Worm (Caenorhabditis elegans) whole organism, early embryonic: ENCODE data around the gene ZK616.1.
A peak's percentile ranks its signal among the peaks of the same experiment; 100 is the strongest.

Source experiments
- B0310.2 ChIP-seq: sonication (generic microtip); optimal IDR thresholded peaks from 2 replicates; lab custom pipeline; 2016; ENCODE audit warnings: mild to moderate bottlenecking, missing genetic modification characterization, missing compliant biosample characterization
- F13C5.2 ChIP-seq: sonication (generic microtip); optimal IDR thresholded peaks from 2 replicates; lab custom pipeline; 2017; ENCODE audit warnings: mild to moderate bottlenecking, missing genetic modification characterization, inconsistent platforms, missing compliant biosample characterization
- aly-1 ChIP-seq: sonication (generic microtip); optimal IDR thresholded peaks from 2 replicates; lab custom pipeline; 2016; ENCODE audit warnings: missing genetic modification characterization, missing compliant biosample characterization
- ama-1 ChIP-seq: fragments of 150-350 bp; optimal IDR thresholded peaks from 2 replicates; lab custom pipeline; 2014
- ceh-13 ChIP-seq: fragments of 200-800 bp; sonication (Bioruptor generic); optimal IDR thresholded peaks from 2 replicates; lab custom pipeline; 2018; ENCODE audit warnings: mild to moderate bottlenecking, missing genetic modification characterization, missing compliant biosample characterization
- ceh-36 ChIP-seq: sonication (generic microtip); optimal IDR thresholded peaks from 2 replicates; lab custom pipeline; 2016; ENCODE audit warnings: missing genetic modification characterization, inconsistent platforms, missing compliant biosample characterization
- ets-7 ChIP-seq: sonication (generic microtip); optimal IDR thresholded peaks from 2 replicates; lab custom pipeline; 2016; ENCODE audit warnings: missing genotype, missing genetic modification characterization, missing compliant biosample characterization
- flt-1 ChIP-seq: fragments of 200-800 bp; sonication (Bioruptor generic); IDR thresholded peaks from 2 replicates; pipeline ENCODE4 v1.3.6; 2022; ENCODE audit warnings: missing genetic modification characterization, missing compliant biosample characterization
- hmbx-1 ChIP-seq: sonication (generic microtip); optimal IDR thresholded peaks from 2 replicates; lab custom pipeline; 2016; ENCODE audit warnings: mild to moderate bottlenecking, missing genetic modification characterization, missing compliant biosample characterization
- hmg-4 ChIP-seq: fragments of 200-800 bp; sonication (Bioruptor generic); optimal IDR thresholded peaks from 2 replicates; lab custom pipeline; 2018; ENCODE audit warnings: mild to moderate bottlenecking, missing genetic modification characterization, missing compliant biosample characterization
- hnd-1 ChIP-seq: sonication (generic microtip); optimal IDR thresholded peaks from 2 replicates; lab custom pipeline; 2016; ENCODE audit warnings: missing genetic modification characterization, missing compliant biosample characterization
- pes-1 ChIP-seq: fragments of 200-800 bp; sonication (Bioruptor generic); IDR thresholded peaks from 2 replicates; pipeline ENCODE4 v1.3.6; 2022; ENCODE audit warnings: missing genetic modification reagents, missing genetic modification characterization, missing compliant biosample characterization
- scrt-1 ChIP-seq: fragments of 200-800 bp; sonication (Bioruptor generic); IDR thresholded peaks from 2 replicates; pipeline ENCODE4 v1.3.6; 2022; ENCODE audit warnings: missing genetic modification characterization, missing compliant biosample characterization
- sea-1 ChIP-seq: fragments of 200-800 bp; sonication (Bioruptor generic); conservative IDR thresholded peaks from 2 replicates; pipeline ENCODE4 v1.3.6; 2022; ENCODE audit warnings: missing genetic modification characterization, missing compliant biosample characterization
- tbx-11 ChIP-seq: fragments of 200-800 bp; sonication (Bioruptor generic); IDR thresholded peaks from 2 replicates; pipeline ENCODE4 v1.3.6; 2022; ENCODE audit warnings: missing genetic modification characterization, missing compliant biosample characterization
- tbx-37 ChIP-seq: fragments of 200-800 bp; sonication (Bioruptor generic); conservative IDR thresholded peaks from 2 replicates; pipeline ENCODE4 v1.3.6; 2022; ENCODE audit warnings: missing genetic modification reagents, missing genetic modification characterization, missing compliant biosample characterization
- tra-4 ChIP-seq: sonication (generic microtip); optimal IDR thresholded peaks from 2 replicates; lab custom pipeline; 2017; ENCODE audit warnings: missing genetic modification characterization, missing compliant biosample characterization

The ZK616.1 gene

ce11 chrIV:5368860-5369259 is 31.8 kb upstream of the ZK616.1 start:
- TF ChIP-seq tbx-37 (GFP tag; lab: Robert Waterston, UW), result no peak
- TF ChIP-seq aly-1, result peak; percentile 33
- no peak for TF ChIP-seq ets-7 (tag; lab: Kevin White, UChicago)
- no peak for TF ChIP-seq tra-4
- TF ChIP-seq pes-1 (GFP tag; lab: Robert Waterston, UW), result no peak
- no peak for TF ChIP-seq hmbx-1 (tag; lab: Kevin White, UChicago)

ce11 chrIV:5369414-5369813 is 31.3 kb upstream of the ZK616.1 start, which contains the start of gene F41H10.3:
Gene F41H10.3, plus strand, starts transcription at chrIV:5369801.
- TF ChIP-seq ama-1 (lab: Kevin White, UChicago), result no peak
- no peak for TF ChIP-seq tbx-37 (GFP tag; lab: Robert Waterston, UW)
- no peak for TF ChIP-seq ets-7 (tag; lab: Kevin White, UChicago)
- no peak for TF ChIP-seq hnd-1
- no peak for TF ChIP-seq scrt-1 (GFP tag; lab: Robert Waterston, UW)
- TF ChIP-seq hmbx-1 (tag; lab: Kevin White, UChicago), result no peak
- TF ChIP-seq ceh-36, result no peak
- TF ChIP-seq hmg-4, result no peak
- TF ChIP-seq ceh-13 (GFP tag; lab: Kevin White, UChicago), result no peak
- no peak for TF ChIP-seq B0310.2
- no peak for TF ChIP-seq flt-1 (GFP tag; lab: Robert Waterston, UW)
- TF ChIP-seq pes-1 (GFP tag; lab: Robert Waterston, UW), result no peak
- no peak for TF ChIP-seq tbx-11 (GFP tag; lab: Robert Waterston, UW)
- TF ChIP-seq sea-1 (GFP tag; lab: Robert Waterston, UW), result no peak

- TF ChIP-seq sea-1 (GFP tag; lab: Robert Waterston, UW) (peak; percentile 53; the same call in 1 of the 2 replicates), tbx-11 (GFP tag; lab: Robert Waterston, UW) (0 out of 2 replicates have a peak, but pooled peaks have one; percentile 45), B0310.2 (no peak), tbx-37 (GFP tag; lab: Robert Waterston, UW) (0 out of 2 replicates have a peak, but pooled peaks have one; percentile 32), aly-1 (no peak), hnd-1 (peak; percentile 25), ama-1 (lab: Kevin White, UChicago) (no peak), flt-1 (GFP tag; lab: Robert Waterston, UW) (peak; percentile 52; the same call in 1 of the 2 replicates), ceh-13 (GFP tag; lab: Kevin White, UChicago) (peak; percentile 39), pes-1 (GFP tag; lab: Robert Waterston, UW) (peak; percentile 81), F13C5.2 (tag; lab: Kevin White, UChicago) (peak; percentile 72), scrt-1 (GFP tag; lab: Robert Waterston, UW) (0 out of 2 replicates have a peak, but pooled peaks have one; percentile 33), tra-4 (no peak), ets-7 (tag; lab: Kevin White, UChicago) (peak; percentile 56), ceh-36 (no peak), hmg-4 (peak; percentile 9), hmbx-1 (tag; lab: Kevin White, UChicago) (peak; percentile 2)
These were observed 29.8 kb upstream of the ZK616.1 start for ce11 chrIV:5370914-5371313.

ce11 chrIV:5374321-5374720 is 26.4 kb upstream of the ZK616.1 start:
- TF ChIP-seq ets-7 (tag; lab: Kevin White, UChicago), result no peak
- TF ChIP-seq tra-4, result no peak
- TF ChIP-seq B0310.2, result no peak
- no peak for TF ChIP-seq ceh-36
- TF ChIP-seq F13C5.2 (tag; lab: Kevin White, UChicago), result no peak
- TF ChIP-seq flt-1 (GFP tag; lab: Robert Waterston, UW), result no peak
- no peak for TF ChIP-seq pes-1 (GFP tag; lab: Robert Waterston, UW)
- TF ChIP-seq sea-1 (GFP tag; lab: Robert Waterston, UW), result no peak
- TF ChIP-seq hmg-4, result no peak
- no peak for TF ChIP-seq ceh-13 (GFP tag; lab: Kevin White, UChicago)
- TF ChIP-seq hmbx-1 (tag; lab: Kevin White, UChicago), result no peak
- no peak for TF ChIP-seq tbx-11 (GFP tag; lab: Robert Waterston, UW)
- TF ChIP-seq aly-1, result no peak
- TF ChIP-seq tbx-37 (GFP tag; lab: Robert Waterston, UW), result no peak
- no peak for TF ChIP-seq hnd-1
- TF ChIP-seq ama-1 (lab: Kevin White, UChicago), result no peak

ce11 chrIV:5374946-5375345 is 25.8 kb upstream of the ZK616.1 start:
- TF ChIP-seq aly-1 (no peak), ceh-13 (GFP tag; lab: Kevin White, UChicago) (no peak), F13C5.2 (tag; lab: Kevin White, UChicago) (no peak), sea-1 (GFP tag; lab: Robert Waterston, UW) (no peak), tbx-11 (GFP tag; lab: Robert Waterston, UW) (no peak), hmbx-1 (tag; lab: Kevin White, UChicago) (no peak), hnd-1 (no peak), ama-1 (lab: Kevin White, UChicago) (no peak)

ce11 chrIV:5377062-5377461 is 23.6 kb upstream of the ZK616.1 start, which contains the start of gene elo-5:
Gene elo-5, minus strand, starts transcription at chrIV:5377117.
- TF ChIP-seq B0310.2 (no peak), hnd-1 (no peak), ceh-36 (no peak), tbx-11 (GFP tag; lab: Robert Waterston, UW) (no peak), aly-1 (no peak), pes-1 (GFP tag; lab: Robert Waterston, UW) (no peak)

ce11 chrIV:5380140-5380539 is 20.6 kb upstream of the ZK616.1 start:
- no peak for TF ChIP-seq scrt-1 (GFP tag; lab: Robert Waterston, UW)
- TF ChIP-seq tbx-11 (GFP tag; lab: Robert Waterston, UW), result no peak
- TF ChIP-seq pes-1 (GFP tag; lab: Robert Waterston, UW), result no peak
- TF ChIP-seq ceh-36, result no peak
- TF ChIP-seq ama-1 (lab: Kevin White, UChicago), result no peak
- no peak for TF ChIP-seq hmbx-1 (tag; lab: Kevin White, UChicago)
- TF ChIP-seq sea-1 (GFP tag; lab: Robert Waterston, UW), result no peak
- no peak for TF ChIP-seq tbx-37 (GFP tag; lab: Robert Waterston, UW)
- TF ChIP-seq B0310.2, result no peak
- no peak for TF ChIP-seq ets-7 (tag; lab: Kevin White, UChicago)
- no peak for TF ChIP-seq F13C5.2 (tag; lab: Kevin White, UChicago)
- no peak for TF ChIP-seq aly-1
- no peak for TF ChIP-seq ceh-13 (GFP tag; lab: Kevin White, UChicago)
- TF ChIP-seq tra-4, result no peak
- no peak for TF ChIP-seq flt-1 (GFP tag; lab: Robert Waterston, UW)
- TF ChIP-seq hnd-1, result no peak
- TF ChIP-seq hmg-4, result no peak
